Fruit fly (Drosophila melanogaster) whole organism, embryonic: ENCODE measurements around the gene alpha-Spec.

Experiments
- Awh ChIP-seq: fragments of 200-800 bp; sonication (Bioruptor generic); IDR thresholded peaks from 2 replicates; pipeline ENCODE4, ENCODE4 v1.3.6; 2022; ENCODE audit warnings: missing biosample characterization, missing genetic modification characterization
- CG1024 ChIP-seq: fragments of 200-800 bp; sonication (Bioruptor generic); IDR thresholded peaks from 2 replicates; pipeline ENCODE4 v1.3.6; 2022; ENCODE audit warnings: missing biosample characterization, missing genetic modification characterization
- CG10366 ChIP-seq: fragments of 200-800 bp; sonication (Bioruptor generic); IDR thresholded peaks from 2 replicates; pipeline ENCODE4 v1.3.6; 2022; ENCODE audit warnings: missing biosample characterization, missing genetic modification characterization
- CG10959 ChIP-seq: fragments of 200-800 bp; sonication (Bioruptor generic); IDR thresholded peaks from 2 replicates; pipeline ENCODE4 v1.3.6; 2022; ENCODE audit warnings: missing biosample characterization, missing genetic modification characterization
- CG11085 ChIP-seq: fragments of 200-800 bp; sonication (Bioruptor generic); IDR thresholded peaks from 2 replicates; pipeline ENCODE4 v1.3.6; 2022; ENCODE audit warnings: missing biosample characterization, missing genetic modification characterization
- CG11504 ChIP-seq: fragments of 200-800 bp; sonication (Bioruptor generic); optimal IDR thresholded peaks from 3 replicates; lab custom pipeline; 2019; ENCODE audit warnings: missing biosample characterization, mild to moderate bottlenecking, missing genetic modification characterization, moderate library complexity
- CG1233 ChIP-seq: fragments of 200-800 bp; sonication (Bioruptor generic); optimal IDR thresholded peaks from 4 replicates; lab custom pipeline; 2018; ENCODE audit warnings: missing biosample characterization, mild to moderate bottlenecking, missing genetic modification characterization
- CG12659 ChIP-seq: fragments of 200-800 bp; sonication (Bioruptor generic); optimal IDR thresholded peaks from 3 replicates; lab custom pipeline; 2017; ENCODE audit warnings: mild to moderate bottlenecking, missing biosample characterization, missing genetic modification reagents, missing genetic modification characterization
- CG12942 ChIP-seq: fragments of 200-800 bp; sonication (Bioruptor generic); optimal IDR thresholded peaks from 3 replicates; lab custom pipeline; 2016; ENCODE audit warnings: missing biosample characterization, missing genetic modification characterization
- CG14441 ChIP-seq: fragments of 200-800 bp; sonication (Bioruptor generic); IDR thresholded peaks from 2 replicates; pipeline ENCODE4 v1.3.6; 2022; ENCODE audit warnings: missing biosample characterization, missing genetic modification characterization
- CG15269 ChIP-seq: fragments of 200-800 bp; sonication (Bioruptor generic); optimal IDR thresholded peaks from 2 replicates; lab custom pipeline; 2018; ENCODE audit warnings: missing biosample characterization, mild to moderate bottlenecking, missing genetic modification characterization, moderate library complexity
- CG30403 ChIP-seq: fragments of 200-800 bp; sonication (Bioruptor generic); optimal IDR thresholded peaks from 3 replicates; lab custom pipeline; 2016; ENCODE audit warnings: missing biosample characterization, missing genetic modification characterization
- CG31388 ChIP-seq: fragments of 200-800 bp; sonication (Bioruptor generic); optimal IDR thresholded peaks from 2 replicates; lab custom pipeline; 2016; ENCODE audit warnings: missing biosample characterization, missing genetic modification characterization
- CG6175 ChIP-seq: fragments of 200-800 bp; sonication (Bioruptor generic); IDR thresholded peaks from 3 replicates; pipeline ENCODE4 v1.3.6; 2022; ENCODE audit warnings: missing biosample characterization, missing genetic modification characterization
- CG6272 ChIP-seq: fragments of 200-800 bp; sonication (Bioruptor generic); IDR thresholded peaks from 2 replicates; pipeline ENCODE4 v1.3.6; 2022; ENCODE audit warnings: missing biosample characterization, missing genetic modification characterization
- CG7271 ChIP-seq: fragments of 200-800 bp; sonication (Bioruptor generic); optimal IDR thresholded peaks from 2 replicates; lab custom pipeline; 2018; ENCODE audit warnings: missing biosample characterization, mild to moderate bottlenecking, missing genetic modification characterization, moderate library complexity
- CG7839 ChIP-seq: fragments of 200-800 bp; sonication (Bioruptor generic); optimal IDR thresholded peaks from 3 replicates; lab custom pipeline; 2018; ENCODE audit warnings: missing biosample characterization, mild to moderate bottlenecking, missing genetic modification characterization, moderate library complexity
- CG8359 ChIP-seq: fragments of 200-800 bp; sonication (Bioruptor generic); optimal IDR thresholded peaks from 2 replicates; lab custom pipeline; 2017; ENCODE audit warnings: missing biosample characterization, mild to moderate bottlenecking, missing genetic modification characterization, borderline replicate concordance
- CG9437 ChIP-seq: fragments of 200-800 bp; sonication (Bioruptor generic); optimal IDR thresholded peaks from 2 replicates; lab custom pipeline; 2018; ENCODE audit warnings: missing biosample characterization, mild to moderate bottlenecking, missing genetic modification characterization
- Deaf1 ChIP-seq: fragments of 200-800 bp; optimal IDR thresholded peaks from 3 replicates; lab custom pipeline; 2019; ENCODE audit warnings: missing biosample characterization, mild to moderate bottlenecking, missing genetic modification characterization, moderate library complexity
- HLH3B ChIP-seq: fragments of 200-800 bp; sonication (Bioruptor generic); IDR thresholded peaks from 2 replicates; pipeline ENCODE4 v1.3.6; 2022; ENCODE audit warnings: missing biosample characterization, missing genetic modification characterization
- HmgZ ChIP-seq: fragments of 200-800 bp; sonication (Bioruptor generic); optimal IDR thresholded peaks from 2 replicates; lab custom pipeline; 2018; ENCODE audit warnings: missing biosample characterization, mild to moderate bottlenecking, missing genetic modification characterization
- Hr51 ChIP-seq, 2 experiments: fragments of 200-800 bp; sonication (Bioruptor generic); optimal IDR thresholded peaks; 2 replicates in 1 of 2; 3 replicates in 1 of 2; lab custom pipeline; 2016 to 2018; ENCODE audit warnings: missing biosample characterization in 2 of 2, missing genetic modification characterization in 2 of 2, mild to moderate bottlenecking in 1 of 2, moderate library complexity in 1 of 2
- Oli ChIP-seq: fragments of 200-800 bp; sonication (Bioruptor generic); optimal IDR thresholded peaks from 2 replicates; lab custom pipeline; 2018; ENCODE audit warnings: missing biosample characterization, mild to moderate bottlenecking, missing genetic modification characterization, moderate library complexity
- Opbp ChIP-seq: fragments of 200-800 bp; sonication (Bioruptor generic); IDR thresholded peaks from 3 replicates; pipeline ENCODE4 v1.3.6; 2022; ENCODE audit warnings: missing biosample characterization, missing genetic modification characterization; ENCODE audit not compliant: partially characterized antibody
- Optix ChIP-seq: fragments of 200-800 bp; sonication (Bioruptor generic); IDR thresholded peaks from 3 replicates; pipeline ENCODE4 v1.3.6; 2022; ENCODE audit warnings: missing biosample characterization, missing genetic modification characterization
- Ptx1 ChIP-seq: fragments of 200-800 bp; sonication (Bioruptor generic); IDR thresholded peaks from 2 replicates; pipeline ENCODE4 v1.3.6; 2022; ENCODE audit warnings: missing biosample characterization, missing genetic modification characterization
- Rfx ChIP-seq: fragments of 200-800 bp; sonication (Bioruptor generic); IDR thresholded peaks from 2 replicates; pipeline ENCODE4 v1.3.6; 2022; ENCODE audit warnings: missing biosample characterization, missing genetic modification characterization
- Sox102F ChIP-seq: fragments of 200-800 bp; sonication (Bioruptor generic); optimal IDR thresholded peaks from 2 replicates; lab custom pipeline; 2018; ENCODE audit warnings: missing biosample characterization, mild to moderate bottlenecking, missing genetic modification characterization, moderate library complexity
- Ssrp ChIP-seq: fragments of 200-800 bp; sonication (Bioruptor generic); optimal IDR thresholded peaks from 2 replicates; lab custom pipeline; 2018; ENCODE audit warnings: missing biosample characterization, mild to moderate bottlenecking, missing genetic modification characterization, moderate library complexity
- Xrp1 ChIP-seq: fragments of 200-800 bp; sonication (Bioruptor generic); IDR thresholded peaks from 2 replicates; pipeline ENCODE4 v1.3.6; 2022; ENCODE audit warnings: missing biosample characterization, missing genetic modification characterization
- bbx ChIP-seq: fragments of 200-800 bp; sonication (Bioruptor generic); IDR thresholded peaks from 2 replicates; pipeline ENCODE4 v1.3.6; 2022; ENCODE audit warnings: missing biosample characterization, missing genetic modification characterization; ENCODE audit not compliant: partially characterized antibody
- cwo ChIP-seq: fragments of 200-800 bp; sonication (Bioruptor generic); optimal IDR thresholded peaks from 3 replicates; lab custom pipeline; 2017; ENCODE audit warnings: missing biosample characterization, missing genetic modification characterization, mild to moderate bottlenecking, moderate library complexity, missing genetic modification reagents
- dysf ChIP-seq: fragments of 200-800 bp; sonication (Bioruptor generic); IDR thresholded peaks from 3 replicates; pipeline ENCODE4 v1.3.6; 2022; ENCODE audit warnings: missing biosample characterization, missing genetic modification characterization
- esg ChIP-seq: fragments of 200-800 bp; sonication (Bioruptor generic); conservative IDR thresholded peaks from 2 replicates; pipeline ENCODE4 v1.3.6; 2022; ENCODE audit warnings: missing biosample characterization, missing genetic modification characterization
- hb ChIP-seq: fragments of 200-800 bp; sonication (Bioruptor generic); IDR thresholded peaks from 3 replicates; pipeline ENCODE4 v1.3.6; 2022; ENCODE audit warnings: missing biosample characterization, missing genetic modification characterization; ENCODE audit not compliant: partially characterized antibody
- hkb ChIP-seq, 2 experiments: fragments of 200-800 bp in 1 of 2; fragments of >200 bp in 1 of 2; sonication (Bioruptor generic) in 1 of 2; IDR thresholded peaks in 1 of 2; optimal IDR thresholded peaks in 1 of 2; 2 replicates each; pipeline versions ENCODE4 v1.3.6 to Lab custom; 2017 to 2022; ENCODE audit warnings: missing biosample characterization in 1 of 2, missing genetic modification characterization in 1 of 2
- ind ChIP-seq: fragments of 200-800 bp; sonication (Bioruptor generic); optimal IDR thresholded peaks from 3 replicates; lab custom pipeline; 2016; ENCODE audit warnings: missing biosample characterization, missing genetic modification characterization
- lmd ChIP-seq: fragments of 200-800 bp; sonication (Bioruptor generic); IDR thresholded peaks from 2 replicates; pipeline ENCODE4 v1.3.6; 2022; ENCODE audit warnings: missing biosample characterization, missing genetic modification characterization
- nau ChIP-seq: fragments of 200-800 bp; sonication (Bioruptor generic); optimal IDR thresholded peaks from 3 replicates; lab custom pipeline; 2017; ENCODE audit warnings: missing biosample characterization, mild to moderate bottlenecking, missing genetic modification characterization, missing genetic modification reagents
- oc ChIP-seq: fragments of 200-800 bp; sonication (Bioruptor generic); optimal IDR thresholded peaks from 2 replicates; lab custom pipeline; 2018; ENCODE audit warnings: missing biosample characterization, mild to moderate bottlenecking, missing genetic modification characterization, moderate library complexity
- pho ChIP-seq: fragments of 200-800 bp; sonication (Bioruptor generic); optimal IDR thresholded peaks from 2 replicates; lab custom pipeline; 2016; ENCODE audit warnings: missing biosample characterization, missing genetic modification characterization
- phol ChIP-seq: fragments of 200-800 bp; sonication (Bioruptor generic); optimal IDR thresholded peaks from 3 replicates; lab custom pipeline; 2018; ENCODE audit warnings: missing biosample characterization, mild to moderate bottlenecking, missing genetic modification characterization, moderate library complexity
- repo ChIP-seq: fragments of 200-800 bp; sonication (Bioruptor generic); optimal IDR thresholded peaks from 2 replicates; lab custom pipeline; 2016; ENCODE audit warnings: missing biosample characterization, missing genetic modification characterization
- seq ChIP-seq: fragments of 200-800 bp; sonication (Bioruptor generic); IDR thresholded peaks from 2 replicates; pipeline ENCODE4 v1.3.6; 2022; ENCODE audit warnings: missing biosample characterization, missing genetic modification characterization
- sisA ChIP-seq: fragments of 200-800 bp; sonication (Bioruptor generic); IDR thresholded peaks from 2 replicates; pipeline ENCODE4 v1.3.6; 2022; ENCODE audit warnings: missing biosample characterization, missing genetic modification characterization
- slbo ChIP-seq: fragments of 200-800 bp; sonication (Bioruptor generic); IDR thresholded peaks from 2 replicates; pipeline ENCODE4 v1.3.6; 2022; ENCODE audit warnings: missing biosample characterization, missing genetic modification characterization
- sob ChIP-seq: fragments of 200-800 bp; sonication (Bioruptor generic); IDR thresholded peaks from 2 replicates; pipeline ENCODE4 v1.3.6; 2022; ENCODE audit warnings: missing biosample characterization, missing genetic modification characterization
- stc ChIP-seq: fragments of 200-800 bp; sonication (Bioruptor generic); IDR thresholded peaks from 2 replicates; pipeline ENCODE4 v1.3.6; 2022; ENCODE audit warnings: missing biosample characterization, missing genetic modification characterization
- unpg ChIP-seq: fragments of 200-800 bp; sonication (Bioruptor generic); optimal IDR thresholded peaks from 3 replicates; lab custom pipeline; 2018; ENCODE audit warnings: missing biosample characterization, mild to moderate bottlenecking, missing genetic modification characterization, moderate library complexity

Gene alpha-Spec

dm6 chr3L:1741107-1741506, 54.0 kb downstream of the alpha-Spec start (continued):
- TF ChIP-seq HmgZ (no peak), ind (GFP tag; lab: Kevin White, UChicago) (peak; percentile 23), CG15269 (peak; percentile 13), CG7271 (tag; lab: Kevin White, UChicago) (no peak), lmd (GFP tag; lab: Robert Waterston, UW) (peak; percentile 18; the same call in 1 of the 2 replicates), Optix (GFP tag; lab: Robert Waterston, UW) (no peak), CG1024 (GFP tag; lab: Robert Waterston, UW) (no peak), Opbp (GFP tag; lab: Robert Waterston, UW) (no peak), CG9437 (GFP tag; lab: Kevin White, UChicago) (peak; percentile 15), CG8359 (GFP tag; lab: Kevin White, UChicago) (no peak), hkb (optimal IDR thresholded peaks at IDR 0.05; lab: Kevin White, UChicago) (no peak), hkb (GFP tag; IDR thresholded peaks at IDR 0.05; lab: Robert Waterston, UW) (0 out of 2 replicates have a peak, but pooled peaks have one; percentile 11), CG6175 (GFP tag; lab: Robert Waterston, UW) (no peak), phol (tag; lab: Kevin White, UChicago) (peak; percentile 24), Awh (no peak), pho (no peak), seq (GFP tag; lab: Robert Waterston, UW) (no peak), Oli (peak; percentile 45), CG10366 (GFP tag; lab: Robert Waterston, UW) (peak; percentile 26; the same call in 1 of the 2 replicates), Ssrp (tag; lab: Kevin White, UChicago) (peak; percentile 7), repo (GFP tag; lab: Kevin White, UChicago) (no peak), unpg (GFP tag; lab: Kevin White, UChicago) (no peak), Sox102F (GFP tag; lab: Kevin White, UChicago) (peak; percentile 36), Deaf1 (tag; lab: Kevin White, UChicago) (no peak), CG10959 (GFP tag; lab: Robert Waterston, UW) (no peak), Xrp1 (GFP tag; lab: Robert Waterston, UW) (0 out of 2 replicates have a peak, but pooled peaks have one; percentile 10), oc (tag; lab: Kevin White, UChicago) (no peak), CG12659 (GFP tag; lab: Kevin White, UChicago) (no peak), CG6272 (GFP tag; lab: Robert Waterston, UW) (no peak), sob (GFP tag; lab: Robert Waterston, UW) (no peak), CG31388 (GFP tag; lab: Kevin White, UChicago) (no peak), CG1233 (no peak), stc (GFP tag; lab: Robert Waterston, UW) (no peak), CG14441 (GFP tag; lab: Robert Waterston, UW) (peak; percentile 14; the same call in 1 of the 2 replicates), bbx (no peak), Hr51 (GFP tag; optimal IDR thresholded peaks at IDR 0.05; lab: Kevin White, UChicago) (peak in 1 of 2 experiments; percentile 64), nau (GFP tag; lab: Kevin White, UChicago) (no peak), CG7839 (tag; lab: Kevin White, UChicago) (peak; percentile 13), esg (GFP tag; lab: Robert Waterston, UW) (0 out of 2 replicates have a peak, but pooled peaks have one; percentile 13), CG12942 (GFP tag; lab: Kevin White, UChicago) (no peak), CG11085 (GFP tag; lab: Robert Waterston, UW) (no peak), HLH3B (no peak), Rfx (0 out of 2 replicates have a peak, but pooled peaks have one; percentile 14), CG11504 (tag; lab: Kevin White, UChicago) (peak; percentile 56), sisA (0 out of 2 replicates have a peak, but pooled peaks have one; percentile 15), slbo (GFP tag; lab: Robert Waterston, UW) (0 out of 2 replicates have a peak, but pooled peaks have one; percentile 7), Ptx1 (peak; percentile 34; the same call in 1 of the 2 replicates), dysf (GFP tag; lab: Robert Waterston, UW) (no peak), hb (GFP tag; lab: Robert Waterston, UW) (0 out of 3 replicates have a peak, but pooled peaks have one; percentile 50), cwo (GFP tag; lab: Kevin White, UChicago) (no peak), CG30403 (GFP tag; lab: Kevin White, UChicago) (peak; percentile 45)
